Worm (Caenorhabditis elegans) whole organism, early embryonic: ENCODE measurements around the gene aex-2.
A peak's percentile ranks its signal among the peaks of the same experiment; 100 is the strongest.

ENCODE experiments used
- B0310.2 ChIP-seq: sonication (generic microtip); optimal IDR thresholded peaks from 2 replicates; lab custom pipeline; 2016; ENCODE audit warnings: mild to moderate bottlenecking, missing genetic modification characterization, missing compliant biosample characterization
- F13C5.2 ChIP-seq: sonication (generic microtip); optimal IDR thresholded peaks from 2 replicates; lab custom pipeline; 2017; ENCODE audit warnings: mild to moderate bottlenecking, missing genetic modification characterization, inconsistent platforms, missing compliant biosample characterization
- aly-1 ChIP-seq: sonication (generic microtip); optimal IDR thresholded peaks from 2 replicates; lab custom pipeline; 2016; ENCODE audit warnings: missing genetic modification characterization, missing compliant biosample characterization
- ama-1 ChIP-seq: fragments of 150-350 bp; optimal IDR thresholded peaks from 2 replicates; lab custom pipeline; 2014
- ceh-13 ChIP-seq: fragments of 200-800 bp; sonication (Bioruptor generic); optimal IDR thresholded peaks from 2 replicates; lab custom pipeline; 2018; ENCODE audit warnings: mild to moderate bottlenecking, missing genetic modification characterization, missing compliant biosample characterization
- ceh-36 ChIP-seq: sonication (generic microtip); optimal IDR thresholded peaks from 2 replicates; lab custom pipeline; 2016; ENCODE audit warnings: missing genetic modification characterization, inconsistent platforms, missing compliant biosample characterization
- ets-7 ChIP-seq: sonication (generic microtip); optimal IDR thresholded peaks from 2 replicates; lab custom pipeline; 2016; ENCODE audit warnings: missing genotype, missing genetic modification characterization, missing compliant biosample characterization
- flt-1 ChIP-seq: fragments of 200-800 bp; sonication (Bioruptor generic); IDR thresholded peaks from 2 replicates; pipeline ENCODE4 v1.3.6; 2022; ENCODE audit warnings: missing genetic modification characterization, missing compliant biosample characterization
- hmbx-1 ChIP-seq: sonication (generic microtip); optimal IDR thresholded peaks from 2 replicates; lab custom pipeline; 2016; ENCODE audit warnings: mild to moderate bottlenecking, missing genetic modification characterization, missing compliant biosample characterization
- hmg-4 ChIP-seq: fragments of 200-800 bp; sonication (Bioruptor generic); optimal IDR thresholded peaks from 2 replicates; lab custom pipeline; 2018; ENCODE audit warnings: mild to moderate bottlenecking, missing genetic modification characterization, missing compliant biosample characterization
- hnd-1 ChIP-seq: sonication (generic microtip); optimal IDR thresholded peaks from 2 replicates; lab custom pipeline; 2016; ENCODE audit warnings: missing genetic modification characterization, missing compliant biosample characterization
- pes-1 ChIP-seq: fragments of 200-800 bp; sonication (Bioruptor generic); IDR thresholded peaks from 2 replicates; pipeline ENCODE4 v1.3.6; 2022; ENCODE audit warnings: missing genetic modification reagents, missing genetic modification characterization, missing compliant biosample characterization
- scrt-1 ChIP-seq: fragments of 200-800 bp; sonication (Bioruptor generic); IDR thresholded peaks from 2 replicates; pipeline ENCODE4 v1.3.6; 2022; ENCODE audit warnings: missing genetic modification characterization, missing compliant biosample characterization
- sea-1 ChIP-seq: fragments of 200-800 bp; sonication (Bioruptor generic); conservative IDR thresholded peaks from 2 replicates; pipeline ENCODE4 v1.3.6; 2022; ENCODE audit warnings: missing genetic modification characterization, missing compliant biosample characterization
- tbx-11 ChIP-seq: fragments of 200-800 bp; sonication (Bioruptor generic); IDR thresholded peaks from 2 replicates; pipeline ENCODE4 v1.3.6; 2022; ENCODE audit warnings: missing genetic modification characterization, missing compliant biosample characterization
- tbx-37 ChIP-seq: fragments of 200-800 bp; sonication (Bioruptor generic); conservative IDR thresholded peaks from 2 replicates; pipeline ENCODE4 v1.3.6; 2022; ENCODE audit warnings: missing genetic modification reagents, missing genetic modification characterization, missing compliant biosample characterization
- tra-4 ChIP-seq: sonication (generic microtip); optimal IDR thresholded peaks from 2 replicates; lab custom pipeline; 2017; ENCODE audit warnings: missing genetic modification characterization, missing compliant biosample characterization

Gene aex-2

ce11 chrX:9676788-9677454 is 24.0 kb upstream of the aex-2 start:
- TF ChIP-seq scrt-1, result no peak
- TF ChIP-seq hmg-4 (GFP tag; lab: Kevin White, UChicago), result no peak
- TF ChIP-seq sea-1, result no peak
- TF ChIP-seq F13C5.2 (tag; lab: Kevin White, UChicago), result no peak
- no peak for TF ChIP-seq ama-1 (lab: Kevin White, UChicago)
- TF ChIP-seq tbx-37 (GFP tag; lab: Robert Waterston, UW), result no peak
- TF ChIP-seq ceh-36 (tag; lab: Kevin White, UChicago), result no peak
- TF ChIP-seq aly-1 (tag; lab: Kevin White, UChicago), result no peak

DNA sequence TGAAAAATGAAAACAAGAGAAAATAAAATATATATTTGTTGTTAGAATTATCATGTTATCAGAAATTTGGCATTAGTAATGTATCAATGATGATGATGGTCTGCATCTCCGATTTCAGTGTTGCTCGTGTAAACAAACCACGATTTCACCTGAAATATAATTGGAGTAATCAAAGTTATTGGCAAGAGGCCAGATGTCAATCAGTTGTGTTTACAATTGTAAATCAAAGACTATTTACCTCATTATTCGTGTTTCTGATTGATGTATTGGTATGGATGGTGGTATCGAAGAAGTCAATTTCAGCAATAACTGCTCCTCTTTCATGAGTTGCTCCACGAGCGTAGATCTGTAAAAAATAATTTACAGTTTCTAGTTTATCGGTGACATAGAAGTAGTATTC is 23.1 kb upstream of the aex-2 start:
- TF ChIP-seq tbx-37 (GFP tag; lab: Robert Waterston, UW) (no peak), hmbx-1 (tag; lab: Kevin White, UChicago) (no peak), hmg-4 (GFP tag; lab: Kevin White, UChicago) (no peak), sea-1 (no peak), scrt-1 (no peak), ceh-36 (tag; lab: Kevin White, UChicago) (no peak), flt-1 (GFP tag; lab: Robert Waterston, UW) (no peak), tra-4 (tag; lab: Kevin White, UChicago) (no peak), B0310.2 (tag; lab: Kevin White, UChicago) (no peak), ceh-13 (GFP tag; lab: Kevin White, UChicago) (no peak), F13C5.2 (tag; lab: Kevin White, UChicago) (no peak), ets-7 (tag; lab: Kevin White, UChicago) (no peak), aly-1 (tag; lab: Kevin White, UChicago) (no peak), pes-1 (GFP tag; lab: Robert Waterston, UW) (no peak), ama-1 (lab: Kevin White, UChicago) (no peak)

DNA sequence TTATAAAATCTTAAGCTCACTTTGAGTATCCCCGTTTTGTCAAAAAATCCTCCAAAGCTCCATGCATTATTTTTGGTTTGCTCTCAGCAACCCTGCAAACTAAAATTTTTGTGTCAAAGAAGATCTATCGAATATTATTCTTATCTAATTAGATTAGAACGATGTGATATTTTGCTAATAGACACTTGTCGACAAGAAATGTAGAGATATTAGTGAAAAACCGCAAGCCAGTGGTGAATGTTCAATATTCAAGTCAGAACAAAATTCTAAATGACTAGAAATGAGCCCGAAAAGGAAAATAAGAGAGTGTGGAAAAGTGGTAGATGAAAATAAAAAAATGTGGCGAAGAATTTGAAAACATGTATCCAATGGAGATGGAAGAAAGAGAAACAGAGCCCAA is 21.9 kb upstream of the aex-2 start, which contains the start of gene C43C3.4:
C43C3.4 (minus strand) TSS at position 101 of the 400 bp plus-strand sequence.
- TF ChIP-seq ceh-13 (GFP tag; lab: Kevin White, UChicago) (no peak), hmbx-1 (tag; lab: Kevin White, UChicago) (no peak), ceh-36 (tag; lab: Kevin White, UChicago) (no peak), B0310.2 (tag; lab: Kevin White, UChicago) (no peak), tbx-37 (GFP tag; lab: Robert Waterston, UW) (no peak), scrt-1 (no peak), ets-7 (tag; lab: Kevin White, UChicago) (no peak), hmg-4 (GFP tag; lab: Kevin White, UChicago) (no peak), aly-1 (tag; lab: Kevin White, UChicago) (no peak), ama-1 (lab: Kevin White, UChicago) (no peak), pes-1 (GFP tag; lab: Robert Waterston, UW) (no peak), tra-4 (tag; lab: Kevin White, UChicago) (no peak), flt-1 (GFP tag; lab: Robert Waterston, UW) (no peak), tbx-11 (GFP tag; lab: Robert Waterston, UW) (no peak), hnd-1 (tag; lab: Kevin White, UChicago) (no peak), F13C5.2 (tag; lab: Kevin White, UChicago) (no peak), sea-1 (no peak)

- TF ChIP-seq aly-1 (tag; lab: Kevin White, UChicago), result no peak
- TF ChIP-seq ets-7 (tag; lab: Kevin White, UChicago), result no peak
- TF ChIP-seq tbx-11 (GFP tag; lab: Robert Waterston, UW), result no peak
- no peak for TF ChIP-seq scrt-1
- no peak for TF ChIP-seq pes-1 (GFP tag; lab: Robert Waterston, UW)
- no peak for TF ChIP-seq ceh-13 (GFP tag; lab: Kevin White, UChicago)
- no peak for TF ChIP-seq hnd-1 (tag; lab: Kevin White, UChicago)
- no peak for TF ChIP-seq flt-1 (GFP tag; lab: Robert Waterston, UW)
- no peak for TF ChIP-seq hmbx-1 (tag; lab: Kevin White, UChicago)
- TF ChIP-seq F13C5.2 (tag; lab: Kevin White, UChicago), result no peak
- no peak for TF ChIP-seq tra-4 (tag; lab: Kevin White, UChicago)
- TF ChIP-seq B0310.2 (tag; lab: Kevin White, UChicago), result no peak
- no peak for TF ChIP-seq hmg-4 (GFP tag; lab: Kevin White, UChicago)
- TF ChIP-seq tbx-37 (GFP tag; lab: Robert Waterston, UW), result no peak
- no peak for TF ChIP-seq ama-1 (lab: Kevin White, UChicago)
- no peak for TF ChIP-seq ceh-36 (tag; lab: Kevin White, UChicago)
- no peak for TF ChIP-seq sea-1
These were observed 20.3 kb upstream of the aex-2 start for ce11 chrX:9673228-9673627.

- TF ChIP-seq F13C5.2 (tag; lab: Kevin White, UChicago), result peak; percentile 1
- no peak for TF ChIP-seq hmg-4 (GFP tag; lab: Kevin White, UChicago)
These were observed 15.6 kb upstream of the aex-2 start, which contains the start of gene T14B1.1 for ce11 chrX:9668554-9668953. Gene T14B1.1 (minus strand): TSS chrX:9668723.

ce11 chrX:9667391-9667790 is 14.5 kb upstream of the aex-2 start:
- TF ChIP-seq ets-7 (tag; lab: Kevin White, UChicago) (no peak), ama-1 (lab: Kevin White, UChicago) (no peak), hmg-4 (GFP tag; lab: Kevin White, UChicago) (no peak), ceh-13 (GFP tag; lab: Kevin White, UChicago) (no peak), ceh-36 (tag; lab: Kevin White, UChicago) (no peak), tbx-37 (GFP tag; lab: Robert Waterston, UW) (no peak), hnd-1 (tag; lab: Kevin White, UChicago) (no peak), flt-1 (GFP tag; lab: Robert Waterston, UW) (no peak), tra-4 (tag; lab: Kevin White, UChicago) (no peak), pes-1 (GFP tag; lab: Robert Waterston, UW) (no peak), B0310.2 (tag; lab: Kevin White, UChicago) (no peak), tbx-11 (GFP tag; lab: Robert Waterston, UW) (no peak), scrt-1 (no peak), F13C5.2 (tag; lab: Kevin White, UChicago) (no peak), hmbx-1 (tag; lab: Kevin White, UChicago) (no peak)
